Worm (Caenorhabditis elegans) whole organism, L1 larva: ENCODE measurements around the gene F36H1.3.

Experiments
- C04F5.9 ChIP-seq: sonication (generic microtip); optimal IDR thresholded peaks from 2 replicates; lab custom pipeline; 2016; ENCODE audit warnings: missing genetic modification characterization, missing compliant biosample characterization
- C16A3.4 ChIP-seq: fragments of 150-350 bp; optimal IDR thresholded peaks from 2 replicates; lab custom pipeline; 2014; ENCODE audit warnings: missing biosample characterization, missing genetic modification characterization
- C34B4.2 ChIP-seq: sonication (generic microtip); optimal IDR thresholded peaks from 2 replicates; lab custom pipeline; 2017; ENCODE audit warnings: mild to moderate bottlenecking, missing genetic modification characterization, missing compliant biosample characterization
- F16B12.6 ChIP-seq: fragments of 150-350 bp; optimal IDR thresholded peaks from 2 replicates; lab custom pipeline; 2014; ENCODE audit warnings: missing biosample characterization, missing genetic modification characterization
- Y116A8C.19 ChIP-seq: sonication (generic microtip); optimal IDR thresholded peaks from 2 replicates; lab custom pipeline; 2016; ENCODE audit warnings: missing compliant biosample characterization, missing genetic modification characterization, borderline replicate concordance
- aha-1 ChIP-seq: fragments of 150-350 bp; optimal IDR thresholded peaks from 2 replicates; lab custom pipeline; 2014; ENCODE audit warnings: missing biosample characterization, missing genetic modification characterization
- alr-1 ChIP-seq: fragments of 200-800 bp; sonication (Bioruptor generic); optimal IDR thresholded peaks from 2 replicates; lab custom pipeline; 2018; ENCODE audit warnings: borderline replicate concordance, mild to moderate bottlenecking, missing genetic modification characterization, missing compliant biosample characterization
- ceh-82 ChIP-seq, 3 experiments: fragments of 150-350 bp in 1 of 3; sonication (generic microtip) in 2 of 3; optimal IDR thresholded peaks; 2 replicates each; lab custom pipeline; 2014 to 2017; ENCODE audit warnings: missing biosample characterization in 3 of 3, missing genetic modification characterization in 3 of 3
- ceh-88 ChIP-seq: fragments of 200-800 bp; sonication (Bioruptor generic); IDR thresholded peaks from 2 replicates; pipeline ENCODE4 v1.3.6; 2022; ENCODE audit warnings: missing genetic modification characterization, missing compliant biosample characterization
- dsc-1 ChIP-seq: sonication (generic microtip); optimal IDR thresholded peaks from 2 replicates; lab custom pipeline; 2016; ENCODE audit warnings: mild to moderate bottlenecking, missing genetic modification characterization, missing compliant biosample characterization
- efl-1 ChIP-seq, 4 experiments: fragments of 150-350 bp; optimal IDR thresholded peaks in 3 of 4; peaks in 1 of 4; 1 replicate in 1 of 4; 2 replicates in 3 of 4; lab custom pipeline; 2014; ENCODE audit warnings: missing biosample characterization in 2 of 4, missing genetic modification characterization in 2 of 4, missing genetic modification reagents in 2 of 4
- elt-2 ChIP-seq: sonication (generic microtip); optimal IDR thresholded peaks from 2 replicates; lab custom pipeline; 2016; ENCODE audit warnings: missing genetic modification characterization, mild to moderate bottlenecking, inconsistent platforms, missing compliant biosample characterization, missing genetic modification reagents
- elt-3 ChIP-seq, 6 experiments: fragments of 150-350 bp in 1 of 6; sonication (generic microtip); optimal IDR thresholded peaks; 2 replicates each; lab custom pipeline; 2017 to 2018; ENCODE audit warnings: missing biosample characterization in 6 of 6, missing genetic modification characterization in 6 of 6, inconsistent platforms in 1 of 6
- fkh-8 ChIP-seq: sonication (generic microtip); optimal IDR thresholded peaks from 2 replicates; lab custom pipeline; 2016; ENCODE audit warnings: mild to moderate bottlenecking, missing genetic modification characterization, missing compliant biosample characterization
- hlh-17 ChIP-seq: fragments of 200-800 bp; sonication (Bioruptor generic); optimal IDR thresholded peaks from 2 replicates; lab custom pipeline; 2018; ENCODE audit warnings: missing genetic modification characterization, mild to moderate bottlenecking, missing compliant biosample characterization, moderate library complexity, borderline replicate concordance
- hlh-4 ChIP-seq: sonication (generic microtip); optimal IDR thresholded peaks from 2 replicates; lab custom pipeline; 2016; ENCODE audit warnings: mild to moderate bottlenecking, missing genetic modification characterization, missing compliant biosample characterization
- hpl-2 ChIP-seq: fragments of 150-350 bp; optimal IDR thresholded peaks from 2 replicates; lab custom pipeline; 2014; ENCODE audit warnings: missing biosample characterization, missing genetic modification reagents, missing genetic modification characterization
- irx-1 ChIP-seq: sonication (generic microtip); optimal IDR thresholded peaks from 2 replicates; lab custom pipeline; 2016; ENCODE audit warnings: missing genetic modification characterization, missing compliant biosample characterization
- lin-15B ChIP-seq: fragments of 150-350 bp; sonication (generic microtip); optimal IDR thresholded peaks from 3 replicates; lab custom pipeline; 2014; ENCODE audit warnings: missing biosample characterization, missing genetic modification characterization
- lir-3 ChIP-seq: sonication (generic microtip); optimal IDR thresholded peaks from 2 replicates; lab custom pipeline; 2016; ENCODE audit warnings: mild to moderate bottlenecking, missing genetic modification characterization, moderate library complexity, missing compliant biosample characterization; ENCODE audit not compliant: poor library complexity
- lsy-2 ChIP-seq, 2 experiments: fragments of 150-350 bp; optimal IDR thresholded peaks; 2 replicates each; lab custom pipeline; 2014; ENCODE audit warnings: missing biosample characterization in 2 of 2, missing genetic modification characterization in 2 of 2
- mdl-1 ChIP-seq, 2 experiments: fragments of 150-350 bp; optimal IDR thresholded peaks; 2 replicates each; lab custom pipeline; 2014 to 2017; ENCODE audit warnings: missing biosample characterization in 2 of 2, missing genetic modification characterization in 2 of 2, inconsistent platforms in 1 of 2
- mef-2 ChIP-seq: fragments of 150-350 bp; optimal IDR thresholded peaks from 2 replicates; lab custom pipeline; 2014; ENCODE audit warnings: missing biosample characterization, missing genetic modification characterization
- nhr-12 ChIP-seq: sonication (generic microtip); optimal IDR thresholded peaks from 2 replicates; lab custom pipeline; 2017; ENCODE audit warnings: missing biosample characterization, missing genetic modification characterization
- nhr-20 ChIP-seq: sonication (generic microtip); optimal IDR thresholded peaks from 2 replicates; lab custom pipeline; 2016; ENCODE audit warnings: mild to moderate bottlenecking, missing genetic modification characterization, missing compliant biosample characterization
- nhr-237 ChIP-seq: fragments of 150-350 bp; optimal IDR thresholded peaks from 2 replicates; lab custom pipeline; 2014; ENCODE audit warnings: missing biosample characterization, missing genetic modification characterization
- nhr-28 ChIP-seq: fragments of 150-350 bp; optimal IDR thresholded peaks from 2 replicates; lab custom pipeline; 2014; ENCODE audit warnings: missing biosample characterization, missing genetic modification characterization
- nhr-47 ChIP-seq: sonication (generic microtip); optimal IDR thresholded peaks from 2 replicates; lab custom pipeline; 2016; ENCODE audit warnings: mild to moderate bottlenecking, missing genetic modification characterization, moderate library complexity, missing compliant biosample characterization
- nhr-71 ChIP-seq: sonication (generic microtip); optimal IDR thresholded peaks from 2 replicates; lab custom pipeline; 2016; ENCODE audit warnings: mild to moderate bottlenecking, missing genetic modification characterization, moderate library complexity, missing compliant biosample characterization
- nhr-77 ChIP-seq: fragments of 150-350 bp; optimal IDR thresholded peaks from 2 replicates; lab custom pipeline; 2014; ENCODE audit warnings: missing biosample characterization, missing genetic modification characterization
- nhr-84 ChIP-seq: sonication (generic microtip); optimal IDR thresholded peaks from 2 replicates; lab custom pipeline; 2017; ENCODE audit warnings: missing biosample characterization, missing genetic modification characterization
- nhr-85 ChIP-seq: sonication (generic microtip); peaks from one replicate; lab custom pipeline; 2016; ENCODE audit warnings: missing genetic modification characterization, inconsistent platforms, missing compliant biosample characterization
- pag-3 ChIP-seq: sonication (generic microtip); optimal IDR thresholded peaks from 2 replicates; lab custom pipeline; 2017; ENCODE audit warnings: missing genetic modification characterization, mild to moderate bottlenecking, missing compliant biosample characterization, antibody characterized with exemption, borderline replicate concordance; ENCODE audit not compliant: insufficient read depth
- pax-3 ChIP-seq: fragments of 200-800 bp; sonication (Bioruptor generic); optimal IDR thresholded peaks from 2 replicates; lab custom pipeline; 2018; ENCODE audit warnings: mild to moderate bottlenecking, missing genetic modification characterization, moderate library complexity, missing compliant biosample characterization
- skn-1 ChIP-seq: fragments of 150-350 bp; optimal IDR thresholded peaks from 2 replicates; lab custom pipeline; 2014; ENCODE audit warnings: missing biosample characterization, missing genetic modification characterization
- sup-37 ChIP-seq: fragments of 200-800 bp; sonication (Bioruptor generic); optimal IDR thresholded peaks from 2 replicates; lab custom pipeline; 2018; ENCODE audit warnings: mild to moderate bottlenecking, missing genetic modification characterization, missing compliant biosample characterization
- tbx-2 ChIP-seq: sonication (generic microtip); optimal IDR thresholded peaks from 2 replicates; lab custom pipeline; 2016; ENCODE audit warnings: missing genetic modification characterization, missing compliant biosample characterization
- unc-30 ChIP-seq: sonication (generic microtip); optimal IDR thresholded peaks from 2 replicates; lab custom pipeline; 2017; ENCODE audit warnings: missing biosample characterization, missing genetic modification characterization
- unc-62 ChIP-seq: fragments of 150-350 bp; optimal IDR thresholded peaks from 2 replicates; lab custom pipeline; 2014; ENCODE audit warnings: missing biosample characterization, missing genetic modification reagents, missing genetic modification characterization
- unc-86 ChIP-seq: sonication (generic microtip); optimal IDR thresholded peaks from 2 replicates; lab custom pipeline; 2016; ENCODE audit warnings: missing genetic modification characterization, missing compliant biosample characterization
- ztf-11 ChIP-seq, 2 experiments: sonication (generic microtip); optimal IDR thresholded peaks; 2 replicates each; lab custom pipeline; 2016 to 2017; ENCODE audit warnings: missing genetic modification characterization in 2 of 2, missing biosample characterization in 1 of 2, missing compliant biosample characterization in 1 of 2

The F36H1.3 gene

DNA sequence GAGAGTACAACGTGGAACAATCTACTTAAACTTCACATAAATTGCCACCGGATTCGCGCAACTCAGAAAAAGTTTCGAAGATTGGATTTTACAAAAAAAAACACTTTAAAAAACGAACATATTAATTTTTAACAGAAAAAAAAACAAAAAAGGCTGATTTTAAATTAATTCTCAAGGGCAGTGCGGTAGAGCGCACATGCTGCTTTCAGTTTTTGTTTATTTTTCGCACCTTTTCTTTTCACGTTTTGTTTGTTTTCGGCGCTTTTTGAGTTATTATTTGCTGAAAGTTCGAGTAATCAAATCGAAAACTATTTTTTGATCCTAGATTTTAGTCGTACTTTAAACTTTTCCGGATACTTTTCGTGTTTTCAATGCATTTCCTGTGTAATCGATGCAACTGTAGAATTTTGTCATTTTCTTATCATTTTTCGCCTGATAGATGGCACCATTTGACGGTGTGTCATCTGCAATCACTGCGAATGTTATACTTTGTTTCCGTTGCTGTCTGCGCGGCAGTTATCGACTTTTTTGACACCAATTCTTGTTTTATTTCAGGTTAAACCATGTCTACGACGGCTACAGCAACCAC lies 29.9 kb upstream of the F36H1.3 start, which contains the start of gene F13H10.8 (continued):
- TF ChIP-seq nhr-12 (tag; lab: Kevin White, UChicago) (no peak), irx-1 (tag; lab: Kevin White, UChicago) (no peak), nhr-85 (tag; lab: Kevin White, UChicago) (peak; percentile 29), pag-3 (peak; percentile 22), hpl-2 (GFP tag; lab: Kevin White, UChicago) (no peak), unc-86 (tag; lab: Kevin White, UChicago) (no peak), aha-1 (tag; lab: Kevin White, UChicago) (no peak), dsc-1 (tag; lab: Kevin White, UChicago) (no peak), nhr-237 (tag; lab: Kevin White, UChicago) (no peak), nhr-77 (tag; lab: Kevin White, UChicago) (peak; percentile 1), C16A3.4 (peak; percentile 10), elt-3 (tag; optimal IDR thresholded peaks at IDR 0.05; lab: Kevin White, UChicago) (no peak), nhr-47 (tag; lab: Kevin White, UChicago) (peak; percentile 24), elt-2 (tag; lab: Kevin White, UChicago) (peak; percentile 26), C34B4.2 (tag; lab: Kevin White, UChicago) (no peak), unc-62 (GFP tag; lab: Kevin White, UChicago) (no peak), tbx-2 (tag; lab: Kevin White, UChicago) (peak; percentile 60), hlh-17 (GFP tag; lab: Kevin White, UChicago) (no peak), lsy-2 (tag; optimal IDR thresholded peaks at IDR 0.05; lab: Kevin White, UChicago) (peak; percentile 9 to 50), alr-1 (tag; lab: Kevin White, UChicago) (no peak), lin-15B (tag; lab: Kevin White, UChicago) (peak; percentile 18), nhr-28 (tag; lab: Kevin White, UChicago) (no peak), F16B12.6 (tag; lab: Kevin White, UChicago) (no peak), ceh-88 (GFP tag; lab: Robert Waterston, UW) (no peak), nhr-84 (no peak), lir-3 (tag; lab: Kevin White, UChicago) (no peak), hlh-4 (no peak), C04F5.9 (no peak), efl-1 (optimal IDR thresholded peaks at IDR 0.05; lab: Kevin White, UChicago) (peak; percentile 24 to 26), efl-1 (GFP tag; optimal IDR thresholded peaks at IDR 0.05 in 1 of 2; lab: Kevin White, UChicago) (peak; percentile 31 to 40), mef-2 (tag; lab: Kevin White, UChicago) (no peak), sup-37 (GFP tag; lab: Kevin White, UChicago) (no peak), Y116A8C.19 (tag; lab: Kevin White, UChicago) (no peak), unc-30 (tag; lab: Kevin White, UChicago) (no peak), ceh-82 (tag; optimal IDR thresholded peaks at IDR 0.05; lab: Kevin White, UChicago) (peak in 1 of 3 experiments; percentile 21), ztf-11 (tag; optimal IDR thresholded peaks at IDR 0.05; lab: Kevin White, UChicago) (no peak), skn-1 (tag; lab: Kevin White, UChicago) (no peak), nhr-20 (tag; lab: Kevin White, UChicago) (peak; percentile 54), nhr-71 (tag; lab: Kevin White, UChicago) (peak; percentile 40), fkh-8 (tag; lab: Kevin White, UChicago) (no peak), pax-3 (tag; lab: Kevin White, UChicago) (no peak), mdl-1 (tag; optimal IDR thresholded peaks at IDR 0.05; lab: Kevin White, UChicago) (peak in 1 of 2 experiments; percentile 1)
